Worm (Caenorhabditis elegans) whole organism, L3 larva: ENCODE data around the gene sams-1.

Experiments
- R02D3.7 ChIP-seq: fragments of 150-350 bp; optimal IDR thresholded peaks from 2 replicates; lab custom pipeline; 2014; ENCODE audit warnings: missing biosample characterization, missing genetic modification characterization
- ZK546.5 ChIP-seq: sonication (generic microtip); optimal IDR thresholded peaks from 2 replicates; lab custom pipeline; 2017; ENCODE audit warnings: missing biosample characterization, missing genetic modification characterization
- aly-2 ChIP-seq: fragments of 150-350 bp; optimal IDR thresholded peaks from 2 replicates; lab custom pipeline; 2014; ENCODE audit warnings: missing biosample characterization, missing genetic modification characterization
- ama-1 ChIP-seq: fragments of 150-350 bp; optimal IDR thresholded peaks from 2 replicates; lab custom pipeline; 2018
- ceh-16 ChIP-seq: sonication (generic microtip); optimal IDR thresholded peaks from 2 replicates; lab custom pipeline; 2017; ENCODE audit warnings: missing biosample characterization, missing genetic modification characterization
- ceh-28 ChIP-seq: fragments of 150-350 bp; optimal IDR thresholded peaks from 2 replicates; lab custom pipeline; 2014; ENCODE audit warnings: missing biosample characterization, missing genetic modification reagents, missing genetic modification characterization
- ceh-82 ChIP-seq: fragments of 150-350 bp; optimal IDR thresholded peaks from 2 replicates; lab custom pipeline; 2014; ENCODE audit warnings: missing biosample characterization, missing genetic modification characterization
- ceh-9 ChIP-seq: sonication (generic microtip); optimal IDR thresholded peaks from 2 replicates; lab custom pipeline; 2018; ENCODE audit warnings: missing biosample characterization, missing genetic modification characterization
- daf-12 ChIP-seq: fragments of 150-350 bp; optimal IDR thresholded peaks from 2 replicates; lab custom pipeline; 2014; ENCODE audit warnings: missing biosample characterization, missing genetic modification reagents, missing genetic modification characterization
- egl-27 ChIP-seq: sonication (generic microtip); optimal IDR thresholded peaks from 4 replicates; lab custom pipeline; 2017; ENCODE audit warnings: missing biosample characterization, missing genetic modification reagents, missing genetic modification characterization
- egl-5 ChIP-seq: fragments of 150-350 bp; optimal IDR thresholded peaks from 2 replicates; lab custom pipeline; 2017; ENCODE audit warnings: missing biosample characterization, missing genetic modification reagents, missing genetic modification characterization, inconsistent platforms
- elt-1 ChIP-seq: fragments of 150-350 bp; optimal IDR thresholded peaks from 2 replicates; lab custom pipeline; 2014; ENCODE audit warnings: missing biosample characterization, missing genetic modification characterization
- elt-2 ChIP-seq: sonication (generic microtip); optimal IDR thresholded peaks from 2 replicates; lab custom pipeline; 2016; ENCODE audit warnings: missing genetic modification reagents, mild to moderate bottlenecking, missing genetic modification characterization, missing compliant biosample characterization
- elt-3 ChIP-seq, 3 experiments: fragments of 150-350 bp in 1 of 3; sonication (generic microtip) in 2 of 3; optimal IDR thresholded peaks; 2 replicates in 2 of 3; 4 replicates in 1 of 3; lab custom pipeline; 2014 to 2017; ENCODE audit warnings: missing biosample characterization in 3 of 3, missing genetic modification characterization in 3 of 3
- eor-1 ChIP-seq, 2 experiments: fragments of 150-350 bp; optimal IDR thresholded peaks; 2 replicates each; lab custom pipeline; 2014 to 2018; ENCODE audit warnings: missing biosample characterization in 2 of 2, missing genetic modification characterization in 2 of 2
- fkh-10 ChIP-seq: sonication (generic microtip); optimal IDR thresholded peaks from 2 replicates; lab custom pipeline; 2017; ENCODE audit warnings: missing biosample characterization, missing genetic modification reagents, missing genetic modification characterization
- fkh-2 ChIP-seq: fragments of 150-350 bp; optimal IDR thresholded peaks from 2 replicates; lab custom pipeline; 2014; ENCODE audit warnings: missing biosample characterization, missing genetic modification reagents, missing genetic modification characterization
- fos-1 ChIP-seq: fragments of 150-350 bp; optimal IDR thresholded peaks from 2 replicates; lab custom pipeline; 2014; ENCODE audit warnings: missing biosample characterization, missing genetic modification characterization
- hmg-11 ChIP-seq: sonication (generic microtip); optimal IDR thresholded peaks from 2 replicates; lab custom pipeline; 2016; ENCODE audit warnings: missing genetic modification characterization, missing compliant biosample characterization
- jun-1 ChIP-seq: fragments of 150-350 bp; optimal IDR thresholded peaks from 2 replicates; lab custom pipeline; 2014; ENCODE audit warnings: missing biosample characterization, missing genetic modification reagents, missing genetic modification characterization
- lin-15B ChIP-seq: fragments of 150-350 bp; optimal IDR thresholded peaks from 2 replicates; lab custom pipeline; 2014; ENCODE audit warnings: missing biosample characterization, missing genetic modification characterization
- lin-39 ChIP-seq: fragments of 150-350 bp; optimal IDR thresholded peaks from 2 replicates; lab custom pipeline; 2018; ENCODE audit warnings: missing biosample characterization, missing genetic modification reagents, missing genetic modification characterization
- lsy-12 ChIP-seq: sonication (generic microtip); optimal IDR thresholded peaks from 2 replicates; lab custom pipeline; 2016; ENCODE audit warnings: mild to moderate bottlenecking, missing genetic modification characterization, missing compliant biosample characterization
- mdl-1 ChIP-seq: fragments of 150-350 bp; optimal IDR thresholded peaks from 2 replicates; lab custom pipeline; 2014; ENCODE audit warnings: missing biosample characterization, missing genetic modification characterization
- mml-1 ChIP-seq: fragments of 150-350 bp; sonication (generic microtip); optimal IDR thresholded peaks from 3 replicates; lab custom pipeline; 2014; ENCODE audit warnings: missing biosample characterization, missing genetic modification characterization
- nfya-1 ChIP-seq: sonication (generic microtip); optimal IDR thresholded peaks from 2 replicates; lab custom pipeline; 2017; ENCODE audit warnings: missing genetic modification characterization, mild to moderate bottlenecking, missing compliant biosample characterization, antibody characterized with exemption, moderate library complexity; ENCODE audit not compliant: insufficient read depth
- nhr-11 ChIP-seq: fragments of 150-350 bp; optimal IDR thresholded peaks from 2 replicates; lab custom pipeline; 2014; ENCODE audit warnings: missing biosample characterization, missing genetic modification characterization
- nhr-12 ChIP-seq: fragments of 150-350 bp; optimal IDR thresholded peaks from 2 replicates; lab custom pipeline; 2014; ENCODE audit warnings: missing biosample characterization, missing genetic modification characterization
- nhr-23 ChIP-seq: fragments of 150-350 bp; optimal IDR thresholded peaks from 2 replicates; lab custom pipeline; 2014; ENCODE audit warnings: missing biosample characterization, missing genetic modification reagents, missing genetic modification characterization
- nhr-237 ChIP-seq: fragments of 150-350 bp; optimal IDR thresholded peaks from 2 replicates; lab custom pipeline; 2014; ENCODE audit warnings: missing biosample characterization, missing genetic modification characterization
- nhr-25 ChIP-seq: sonication (generic microtip); optimal IDR thresholded peaks from 2 replicates; lab custom pipeline; 2017; ENCODE audit warnings: missing biosample characterization, missing genetic modification characterization
- nhr-28 ChIP-seq: fragments of 150-350 bp; optimal IDR thresholded peaks from 2 replicates; lab custom pipeline; 2014; ENCODE audit warnings: missing biosample characterization, missing genetic modification characterization
- nhr-43 ChIP-seq: sonication (generic microtip); optimal IDR thresholded peaks from 2 replicates; lab custom pipeline; 2016; ENCODE audit warnings: mild to moderate bottlenecking, missing genetic modification characterization, missing compliant biosample characterization; ENCODE audit not compliant: poor library complexity, severe bottlenecking
- nhr-67 ChIP-seq: fragments of 150-350 bp; optimal IDR thresholded peaks from 2 replicates; lab custom pipeline; 2014; ENCODE audit warnings: missing biosample characterization, missing genetic modification characterization
- nhr-76 ChIP-seq: fragments of 150-350 bp; sonication (generic microtip); optimal IDR thresholded peaks from 5 replicates; lab custom pipeline; 2014; ENCODE audit warnings: missing biosample characterization, missing genetic modification characterization
- nhr-77 ChIP-seq: fragments of 150-350 bp; optimal IDR thresholded peaks from 2 replicates; lab custom pipeline; 2014; ENCODE audit warnings: missing biosample characterization, missing genetic modification characterization
- pha-4 ChIP-seq: fragments of 150-350 bp; optimal IDR thresholded peaks from 2 replicates; lab custom pipeline; 2014; ENCODE audit warnings: missing biosample characterization, missing genetic modification reagents, missing genetic modification characterization
- pqm-1 ChIP-seq: fragments of 150-350 bp; optimal IDR thresholded peaks from 2 replicates; lab custom pipeline; 2017; ENCODE audit warnings: missing biosample characterization, missing genetic modification characterization, inconsistent platforms
- sea-2 ChIP-seq: fragments of 150-350 bp; sonication (generic microtip); optimal IDR thresholded peaks from 4 replicates; lab custom pipeline; 2014; ENCODE audit warnings: missing biosample characterization, missing genetic modification reagents, missing genetic modification characterization
- skn-1 ChIP-seq: fragments of 150-350 bp; optimal IDR thresholded peaks from 2 replicates; lab custom pipeline; 2014; ENCODE audit warnings: missing biosample characterization, missing genetic modification characterization
- snpc-4 ChIP-seq: fragments of 150-350 bp; optimal IDR thresholded peaks from 2 replicates; lab custom pipeline; 2014; ENCODE audit warnings: missing biosample characterization, missing genetic modification characterization
- tbx-2 ChIP-seq: sonication (generic microtip); optimal IDR thresholded peaks from 2 replicates; lab custom pipeline; 2016; ENCODE audit warnings: mild to moderate bottlenecking, missing genetic modification characterization, missing compliant biosample characterization
- unc-39 ChIP-seq: sonication (generic microtip); optimal IDR thresholded peaks from 4 replicates; lab custom pipeline; 2017; ENCODE audit warnings: missing biosample characterization, missing genetic modification characterization
- unc-62 ChIP-seq: fragments of 150-350 bp; sonication (generic microtip); optimal IDR thresholded peaks from 4 replicates; lab custom pipeline; 2014; ENCODE audit warnings: missing biosample characterization, missing genetic modification reagents, missing genetic modification characterization
- zag-1 ChIP-seq: fragments of 150-350 bp; optimal IDR thresholded peaks from 2 replicates; lab custom pipeline; 2014; ENCODE audit warnings: missing biosample characterization, missing genetic modification characterization
- ztf-11 ChIP-seq: fragments of 150-350 bp; optimal IDR thresholded peaks from 2 replicates; lab custom pipeline; 2014; ENCODE audit warnings: missing biosample characterization, missing genetic modification characterization
- ztf-4 ChIP-seq: fragments of 150-350 bp; optimal IDR thresholded peaks from 2 replicates; lab custom pipeline; 2014; ENCODE audit warnings: missing biosample characterization, missing genetic modification characterization

Gene sams-1

ce11 chrX:11937343-11937935 is 28.3 kb upstream of the sams-1 start:
- peak; percentile 86 for TF ChIP-seq elt-2 (tag; lab: Kevin White, UChicago)
- TF ChIP-seq ceh-82 (tag; lab: Kevin White, UChicago): peak; percentile 98
- peak; percentile 81 to 99 (median 96) for TF ChIP-seq elt-3 (tag; optimal IDR thresholded peaks at IDR 0.05; lab: Kevin White, UChicago)
- peak; percentile 97 for TF ChIP-seq nhr-11 (tag; lab: Kevin White, UChicago)
- TF ChIP-seq ceh-16 (tag; lab: Kevin White, UChicago): peak; percentile 84
- peak; percentile 100 for TF ChIP-seq ceh-28 (tag; lab: Kevin White, UChicago)
- TF ChIP-seq aly-2 (tag; lab: Kevin White, UChicago): peak; percentile 94
- TF ChIP-seq fos-1 (tag; lab: Kevin White, UChicago): peak; percentile 94
- TF ChIP-seq elt-1 (tag; lab: Kevin White, UChicago): peak; percentile 75
- peak; percentile 88 for TF ChIP-seq nhr-76 (tag; lab: Kevin White, UChicago)
- peak; percentile 86 for TF ChIP-seq ztf-4 (tag; lab: Kevin White, UChicago)
- peak; percentile 59 for TF ChIP-seq nhr-67 (tag; lab: Kevin White, UChicago)
- peak; percentile 98 for TF ChIP-seq nhr-25
- peak; percentile 98 for TF ChIP-seq fkh-10
- no peak for TF ChIP-seq mml-1 (tag; lab: Kevin White, UChicago)
- TF ChIP-seq zag-1: peak; percentile 90
- peak; percentile 30 for TF ChIP-seq nhr-12 (tag; lab: Kevin White, UChicago)
- TF ChIP-seq daf-12 (tag; lab: Kevin White, UChicago): peak; percentile 81
- no peak for TF ChIP-seq sea-2 (GFP tag; lab: Kevin White, UChicago)
- peak; percentile 95 for TF ChIP-seq egl-27 (tag; lab: Kevin White, UChicago)
- TF ChIP-seq nhr-237 (tag; lab: Kevin White, UChicago): peak; percentile 78
- TF ChIP-seq tbx-2 (tag; lab: Kevin White, UChicago): peak; percentile 98
- TF ChIP-seq mdl-1 (tag; lab: Kevin White, UChicago): peak; percentile 53
- peak; percentile 98 for TF ChIP-seq nhr-77 (tag; lab: Kevin White, UChicago)
- peak; percentile 95 for TF ChIP-seq unc-62
- TF ChIP-seq egl-5 (tag; lab: Kevin White, UChicago): peak; percentile 95
- peak; percentile 92 for TF ChIP-seq fkh-2 (tag; lab: Kevin White, UChicago)
- no peak for TF ChIP-seq ceh-9 (tag; lab: Kevin White, UChicago)
- peak; percentile 76 for TF ChIP-seq unc-39 (tag; lab: Kevin White, UChicago)
- TF ChIP-seq eor-1 (tag; optimal IDR thresholded peaks at IDR 0.05; lab: Kevin White, UChicago): peak in 1 of 2 experiments; percentile 82
- peak; percentile 99 for TF ChIP-seq pha-4 (tag; lab: Kevin White, UChicago)
- peak; percentile 95 for TF ChIP-seq snpc-4 (tag; lab: Kevin White, UChicago)
- TF ChIP-seq skn-1: peak; percentile 97
- TF ChIP-seq hmg-11 (tag; lab: Kevin White, UChicago): peak; percentile 97
- TF ChIP-seq R02D3.7 (tag; lab: Kevin White, UChicago): peak; percentile 92
- TF ChIP-seq lin-39 (tag; lab: Kevin White, UChicago): peak; percentile 98
- peak; percentile 100 for TF ChIP-seq jun-1
- no peak for TF ChIP-seq ama-1
- TF ChIP-seq lsy-12 (tag; lab: Kevin White, UChicago): peak; percentile 95
- peak; percentile 99 for TF ChIP-seq nhr-23 (tag; lab: Kevin White, UChicago)
- peak; percentile 43 for TF ChIP-seq lin-15B (tag; lab: Kevin White, UChicago)
- TF ChIP-seq ZK546.5 (tag; lab: Kevin White, UChicago): peak; percentile 70
- no peak for TF ChIP-seq nfya-1 (tag; lab: Kevin White, UChicago)
- TF ChIP-seq pqm-1 (tag; lab: Kevin White, UChicago): peak; percentile 91
- peak; percentile 93 for TF ChIP-seq nhr-28
- TF ChIP-seq nhr-43 (tag; lab: Kevin White, UChicago): peak; percentile 99
- TF ChIP-seq ztf-11 (tag; lab: Kevin White, UChicago): peak; percentile 59
- TF ChIP-seq, all 47 proteins: peak for 42
